Fruit fly (Drosophila melanogaster): ENCODE measurements around the gene CG31016.

The CG31016 gene

dm6 chr3R:30570554-30571141 lies 35.3 kb upstream of the CG31016 start (continued):
- TF ChIP-seq Sox15 (GFP tag; optimal IDR thresholded peaks at IDR 0.05) (peak; percentile 81), Sox14 (GFP tag; optimal IDR thresholded peaks at IDR 0.05) (peak; percentile 92), CG1621 (tag; optimal IDR thresholded peaks at IDR 0.05) (peak; percentile 91), Hr39 (GFP tag; optimal IDR thresholded peaks at IDR 0.05) (peak; percentile 90), CG6808 (GFP tag; optimal IDR thresholded peaks at IDR 0.05) (peak; percentile 85), lz (GFP tag; optimal IDR thresholded peaks at IDR 0.05) (peak; percentile 93), Sox102F (GFP tag; optimal IDR thresholded peaks at IDR 0.05) (peak; percentile 92), Eip75B (GFP tag; optimal IDR thresholded peaks at IDR 0.05) (peak; percentile 93), fd85E (GFP tag; optimal IDR thresholded peaks at IDR 0.05) (peak; percentile 69), CG34406 (GFP tag; optimal IDR thresholded peaks at IDR 0.05) (peak; percentile 88), fkh (GFP tag; optimal IDR thresholded peaks at IDR 0.05) (no peak), topi (GFP tag; optimal IDR thresholded peaks at IDR 0.05) (peak; percentile 93), fd59A (GFP tag; optimal IDR thresholded peaks at IDR 0.05) (peak; percentile 84), Hr4 (GFP tag; optimal IDR thresholded peaks at IDR 0.05) (peak; percentile 86), net (GFP tag; optimal IDR thresholded peaks at IDR 0.05) (peak; percentile 82), CG7368 (GFP tag; optimal IDR thresholded peaks at IDR 0.05) (peak; percentile 86), CG11294 (GFP tag; IDR thresholded peaks at IDR 0.05) (peak; percentile 81), Eip78C (GFP tag) (peak; percentile 98), OdsH (GFP tag; optimal IDR thresholded peaks at IDR 0.05) (peak; percentile 93), CG10669 (GFP tag; optimal IDR thresholded peaks at IDR 0.05) (peak; percentile 89), achi (GFP tag; optimal IDR thresholded peaks at IDR 0.05) (peak; percentile 90), Ets21C (GFP tag; optimal IDR thresholded peaks at IDR 0.05) (peak; percentile 88), CG8632 (GFP tag; optimal IDR thresholded peaks at IDR 0.05) (peak; percentile 89), Met (GFP tag; optimal IDR thresholded peaks at IDR 0.05) (peak; percentile 90), CG11902 (GFP tag; optimal IDR thresholded peaks at IDR 0.05) (peak; percentile 81)

- TF ChIP-seq esn (GFP tag; optimal IDR thresholded peaks at IDR 0.05) (no peak), fkh (GFP tag; optimal IDR thresholded peaks at IDR 0.05) (peak; percentile 37), CG6792 (GFP tag; optimal IDR thresholded peaks at IDR 0.05) (no peak)
Observed at dm6 chr3R:30579129-30579528, 26.9 kb upstream of the CG31016 start, which contains the start of gene CG9702. Gene CG9702, plus strand, starts transcription at chr3R:30579429.

dm6 chr3R:30583542-30583941 lies 22.4 kb upstream of the CG31016 start, which contains the start of gene Rpt6R:
Gene Rpt6R, minus strand, starts transcription at chr3R:30583697.
- TF ChIP-seq cyc (GFP tag; optimal IDR thresholded peaks at IDR 0.05) (no peak), achi (GFP tag; optimal IDR thresholded peaks at IDR 0.05) (no peak), svp (GFP tag) (no peak), CG34406 (GFP tag; optimal IDR thresholded peaks at IDR 0.05) (no peak), fkh (GFP tag; optimal IDR thresholded peaks at IDR 0.05) (no peak), CG16779 (tag; optimal IDR thresholded peaks at IDR 0.05) (no peak), fd85E (GFP tag; optimal IDR thresholded peaks at IDR 0.05) (no peak), pdm3 (GFP tag; optimal IDR thresholded peaks at IDR 0.05) (no peak), CG6808 (GFP tag; optimal IDR thresholded peaks at IDR 0.05) (no peak), CG10631 (GFP tag; optimal IDR thresholded peaks at IDR 0.05) (no peak), CG6854 (GFP tag; optimal IDR thresholded peaks at IDR 0.05) (no peak), Sox15 (GFP tag; optimal IDR thresholded peaks at IDR 0.05) (no peak), CG6792 (GFP tag; optimal IDR thresholded peaks at IDR 0.05) (no peak), lz (GFP tag; optimal IDR thresholded peaks at IDR 0.05) (no peak), CG4318 (GFP tag; optimal IDR thresholded peaks at IDR 0.05) (no peak), Hr38 (GFP tag; optimal IDR thresholded peaks at IDR 0.05) (no peak), CG8119 (GFP tag; IDR thresholded peaks at IDR 0.05) (no peak), CG6163 (GFP tag; IDR thresholded peaks at IDR 0.05) (no peak)
